Fruit fly (Drosophila melanogaster) whole organism: ENCODE results near the gene Tim8.

Source experiments
- CG8478 ChIP-seq: fragments of >200 bp; optimal IDR thresholded peaks from 2 replicates; lab custom pipeline; 2018; ENCODE audit warnings: inconsistent platforms
- Dll ChIP-seq: fragments of >200 bp; optimal IDR thresholded peaks from 2 replicates; lab custom pipeline; 2017
- EcR ChIP-seq, 2 experiments: fragments of >200 bp; optimal IDR thresholded peaks; 2 replicates each; lab custom pipeline; 2017; ENCODE audit warnings: missing biosample characterization in 2 of 2, missing genetic modification characterization in 2 of 2, missing genetic modification reagents in 2 of 2
- pan ChIP-seq: fragments of >200 bp; optimal IDR thresholded peaks from 2 replicates; lab custom pipeline; 2017
- psq ChIP-seq: fragments of >200 bp; optimal IDR thresholded peaks from 2 replicates; lab custom pipeline; 2017
- usp ChIP-seq: fragments of >200 bp; optimal IDR thresholded peaks from 2 replicates; lab custom pipeline; 2017; ENCODE audit warnings: missing biosample characterization, missing genetic modification characterization, mixed read lengths

Gene Tim8

dm6 chrX:11390625-11391363 is 22.5 kb downstream of the Tim8 start:
- TF ChIP-seq psq (lab: Kevin White, UChicago) = no peak

DNA sequence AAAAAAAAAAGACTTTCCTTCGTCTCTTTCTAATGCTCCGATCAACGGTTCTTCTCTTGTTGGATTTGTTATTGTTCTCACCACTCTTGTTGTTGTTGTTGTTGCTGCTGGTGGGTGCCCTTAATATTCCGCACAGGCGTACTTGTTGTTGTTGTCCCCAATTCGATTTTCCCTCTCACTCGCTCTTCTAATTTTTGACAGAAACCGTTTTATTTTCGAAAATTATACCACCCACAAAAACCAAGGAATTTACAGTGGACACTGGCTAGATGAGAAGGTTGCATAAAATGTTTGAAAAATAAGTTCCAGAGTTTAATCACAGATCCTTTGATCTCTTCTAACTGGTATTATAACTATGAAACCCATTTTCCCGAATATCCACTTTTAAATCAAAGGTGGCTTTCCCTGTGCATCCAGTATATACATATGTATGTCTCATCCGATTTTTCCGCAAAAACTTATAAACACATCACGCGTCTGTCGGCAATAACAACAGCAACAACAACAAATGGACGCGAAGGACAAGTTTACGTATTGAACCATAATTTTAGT is 23.2 kb downstream of the Tim8 start:
- no peak for TF ChIP-seq Dll (lab: Kevin White, UChicago)
- no peak for TF ChIP-seq CG8478 (lab: Kevin White, UChicago)
- TF ChIP-seq EcR (GFP tag; optimal IDR thresholded peaks at IDR 0.05; lab: Kevin White, UChicago) = no peak
- no peak for TF ChIP-seq usp (GFP tag; lab: Kevin White, UChicago)
- TF ChIP-seq psq (lab: Kevin White, UChicago) = no peak
- TF ChIP-seq pan (lab: Kevin White, UChicago) = no peak

dm6 chrX:11393003-11393620 is 24.9 kb downstream of the Tim8 start:
- TF ChIP-seq CG8478 (lab: Kevin White, UChicago) (no peak), usp (GFP tag; lab: Kevin White, UChicago) (no peak), psq (lab: Kevin White, UChicago) (no peak), EcR (GFP tag; optimal IDR thresholded peaks at IDR 0.05; lab: Kevin White, UChicago) (no peak), pan (lab: Kevin White, UChicago) (no peak), Dll (lab: Kevin White, UChicago) (no peak)

DNA sequence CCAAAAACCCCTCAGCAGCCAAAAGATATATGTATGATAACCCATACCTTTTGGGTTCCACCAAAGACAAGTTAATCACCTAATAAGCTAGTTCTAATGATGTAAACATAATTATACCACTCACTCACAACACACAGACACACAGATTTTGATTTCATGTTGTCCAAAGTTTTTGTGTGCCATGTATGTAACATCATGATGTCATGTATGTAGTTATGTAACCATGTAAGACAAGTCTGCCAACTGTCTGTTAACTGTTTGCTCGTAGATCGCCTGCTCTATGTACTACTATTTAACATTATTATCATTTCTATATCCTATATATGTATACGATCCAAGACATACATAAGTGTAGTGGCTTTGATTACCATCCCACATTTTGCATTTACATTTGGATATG is 36.0 kb downstream of the Tim8 start:
- TF ChIP-seq EcR (GFP tag; optimal IDR thresholded peaks at IDR 0.05; lab: Kevin White, UChicago) = no peak
- no peak for TF ChIP-seq usp (GFP tag; lab: Kevin White, UChicago)
- no peak for TF ChIP-seq pan (lab: Kevin White, UChicago)
- no peak for TF ChIP-seq Dll (lab: Kevin White, UChicago)
- no peak for TF ChIP-seq CG8478 (lab: Kevin White, UChicago)
- TF ChIP-seq psq (lab: Kevin White, UChicago) = no peak

DNA sequence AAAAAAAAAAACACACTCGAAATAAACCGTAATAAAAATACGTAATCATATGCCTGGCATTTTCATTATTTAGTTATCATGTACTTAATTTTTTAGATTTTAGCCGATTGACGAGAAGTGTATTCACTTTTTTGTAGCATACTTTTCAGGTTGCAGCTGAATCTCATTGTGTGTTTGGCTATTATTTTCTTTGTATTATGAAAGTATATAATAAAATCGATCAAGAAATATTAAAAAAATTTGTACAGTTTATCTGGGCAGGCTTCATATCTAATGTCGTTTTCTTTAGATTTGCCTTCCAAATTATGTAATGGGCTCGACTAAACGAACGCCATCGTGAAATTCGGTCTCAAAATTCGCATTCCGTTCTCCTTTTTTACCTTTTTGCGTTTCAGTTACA is 41.4 kb downstream of the Tim8 start, which contains the start of gene CG15196:
CG15196 (plus strand) TSS at position 301 of the 400 bp plus-strand sequence.
- TF ChIP-seq usp (GFP tag; lab: Kevin White, UChicago) (no peak), Dll (lab: Kevin White, UChicago) (no peak), psq (lab: Kevin White, UChicago) (no peak), CG8478 (lab: Kevin White, UChicago) (no peak), EcR (GFP tag; optimal IDR thresholded peaks at IDR 0.05; lab: Kevin White, UChicago) (no peak), pan (lab: Kevin White, UChicago) (no peak)

DNA sequence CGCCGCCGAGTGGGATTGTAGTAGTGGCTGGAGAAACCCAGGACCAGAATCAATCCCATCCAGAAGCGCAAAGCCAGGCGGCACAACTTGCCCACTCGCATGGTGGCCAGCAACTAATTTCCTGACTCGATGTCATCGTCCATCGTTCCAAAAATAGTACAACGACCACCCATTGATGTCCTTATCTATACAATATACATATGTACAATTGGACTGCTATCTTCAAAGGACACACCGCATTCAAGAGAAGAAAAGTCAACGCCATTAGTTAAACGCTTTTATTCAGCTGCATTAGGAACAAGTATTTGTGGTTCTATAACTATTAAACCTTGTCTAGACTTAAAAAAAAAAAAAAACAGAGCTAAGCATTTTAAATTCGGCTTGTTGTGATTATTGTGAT is 44.8 kb downstream of the Tim8 start, which contains the start of gene Gr10b:
Gr10b (minus strand) TSS at position 101 of the 400 bp plus-strand sequence.
- TF ChIP-seq pan (lab: Kevin White, UChicago) (no peak), EcR (GFP tag; optimal IDR thresholded peaks at IDR 0.05; lab: Kevin White, UChicago) (no peak), CG8478 (lab: Kevin White, UChicago) (no peak), Dll (lab: Kevin White, UChicago) (no peak), usp (GFP tag; lab: Kevin White, UChicago) (no peak), psq (lab: Kevin White, UChicago) (no peak)

DNA sequence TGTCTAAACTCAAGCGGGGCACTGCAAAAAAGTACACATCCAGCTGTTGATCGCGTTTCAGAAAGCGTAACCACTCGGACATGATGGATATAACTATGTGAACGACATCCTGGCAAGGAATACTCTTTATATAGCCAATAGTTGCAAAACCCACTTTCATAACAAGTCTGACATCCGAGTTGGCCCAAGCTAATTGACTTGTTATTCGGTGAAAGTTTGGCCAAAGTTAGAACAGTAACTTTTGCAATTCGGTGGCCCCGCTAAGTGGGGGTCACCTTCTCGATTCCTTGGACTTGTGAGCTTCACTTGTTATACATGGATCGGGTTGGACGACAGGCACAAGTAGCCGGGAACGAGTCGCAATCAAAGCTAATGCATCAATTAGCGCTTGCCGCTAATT is 49.1 kb downstream of the Tim8 start, which contains the start of the genes Gr10a and Or10a:
Gr10a (minus strand) TSS at position 101 of the 400 bp plus-strand sequence.
Or10a (minus strand) TSS at position 101 of the 400 bp plus-strand sequence.
- no peak for TF ChIP-seq Dll (lab: Kevin White, UChicago)
